Worm (Caenorhabditis elegans) whole organism, late embryonic: ENCODE data around the gene C33A12.19.

Experiments
- ama-1 ChIP-seq: fragments of 150-350 bp; optimal IDR thresholded peaks from 2 replicates; lab custom pipeline; 2014
- ceh-30 ChIP-seq: fragments of 150-350 bp; optimal IDR thresholded peaks from 2 replicates; lab custom pipeline; 2014; ENCODE audit warnings: missing biosample characterization, missing genetic modification characterization
- hlh-15 ChIP-seq: sonication (generic microtip); optimal IDR thresholded peaks from 2 replicates; lab custom pipeline; 2016; ENCODE audit warnings: missing genetic modification characterization, missing compliant biosample characterization
- pha-4 ChIP-seq: fragments of 150-350 bp; optimal IDR thresholded peaks from 2 replicates; lab custom pipeline; 2018; ENCODE audit warnings: missing biosample characterization, missing genetic modification reagents, missing genetic modification characterization
- sdc-2 ChIP-seq: sonication (generic microtip); optimal IDR thresholded peaks from 2 replicates; lab custom pipeline; 2016; ENCODE audit warnings: missing genotype, missing genetic modification characterization, missing compliant biosample characterization

DNA sequence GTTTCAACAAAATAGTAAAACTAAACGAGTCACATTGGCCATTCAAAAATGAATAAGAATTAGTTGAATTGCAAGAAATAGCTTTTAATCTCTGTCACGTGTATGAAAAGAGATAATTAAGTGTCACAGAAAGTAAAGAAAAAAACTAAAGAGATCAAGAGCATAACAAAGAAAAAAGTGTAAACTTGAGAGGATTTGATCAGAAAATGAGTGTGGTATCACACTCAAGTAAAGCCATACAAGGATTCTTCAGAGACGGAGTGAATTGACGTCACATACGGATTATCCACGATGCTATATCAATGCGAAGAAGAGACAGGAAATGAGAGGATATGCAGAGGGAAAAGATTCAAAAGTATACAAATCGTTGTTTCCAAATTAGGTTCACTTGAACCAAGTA is 47.5 kb upstream of the C33A12.19 start:
- TF ChIP-seq pha-4 (tag; lab: Kevin White, UChicago) = no peak
- TF ChIP-seq ama-1 (lab: Kevin White, UChicago) = no peak
- TF ChIP-seq sdc-2 (tag; lab: Kevin White, UChicago) = no peak
- TF ChIP-seq hlh-15 = no peak
- no peak for TF ChIP-seq ceh-30 (tag; lab: Kevin White, UChicago)
